Worm (Caenorhabditis elegans) whole organism, early embryonic: ENCODE data around the gene cope-1.

Experiments
- B0310.2 ChIP-seq: sonication (generic microtip); optimal IDR thresholded peaks from 2 replicates; lab custom pipeline; 2016; ENCODE audit warnings: mild to moderate bottlenecking, missing genetic modification characterization, missing compliant biosample characterization
- ama-1 ChIP-seq: fragments of 150-350 bp; optimal IDR thresholded peaks from 2 replicates; lab custom pipeline; 2014

- no peak for TF ChIP-seq ama-1
- no peak for TF ChIP-seq B0310.2 (tag; lab: Kevin White, UChicago)
Observed at ce11 chrIII:13471504-13471903, 45.4 kb downstream of the cope-1 start, which contains the start of gene pssy-2.
